Worm (Caenorhabditis elegans) whole organism, young adult: Measurements from ENCODE around the gene kin-18.

Experiments used
- B0035.1 ChIP-seq: sonication (generic microtip); optimal IDR thresholded peaks from 2 replicates; lab custom pipeline; 2016; ENCODE audit warnings: missing genetic modification characterization, mild to moderate bottlenecking, missing compliant biosample characterization, missing genotype, missing genetic modification reagents
- F39B2.1 ChIP-seq: fragments of 200-800 bp; sonication (Bioruptor generic); IDR thresholded peaks from 2 replicates; pipeline ENCODE4 v1.3.6; 2022; ENCODE audit warnings: missing genetic modification reagents, missing genetic modification characterization, missing compliant biosample characterization
- F55B11.4 ChIP-seq: sonication (generic microtip); optimal IDR thresholded peaks from 2 replicates; lab custom pipeline; 2016; ENCODE audit warnings: missing compliant biosample characterization, missing genetic modification characterization, borderline replicate concordance; ENCODE audit not compliant: insufficient read depth
- F57A8.1 ChIP-seq: fragments of 200-800 bp; sonication (Bioruptor generic); optimal IDR thresholded peaks from 2 replicates; lab custom pipeline; 2018; ENCODE audit warnings: mild to moderate bottlenecking, missing genetic modification characterization, moderate library complexity, missing compliant biosample characterization
- K12H6.12 ChIP-seq: fragments of 200-800 bp; sonication (Bioruptor generic); optimal IDR thresholded peaks from 2 replicates; lab custom pipeline; 2018; ENCODE audit warnings: mild to moderate bottlenecking, missing genetic modification characterization, missing compliant biosample characterization
- Y79H2A.3 ChIP-seq: fragments of 200-800 bp; sonication (Bioruptor generic); conservative IDR thresholded peaks from 2 replicates; pipeline ENCODE4 v1.3.6; 2022; ENCODE audit warnings: missing genetic modification reagents, missing genetic modification characterization, missing compliant biosample characterization
- Y95B8A.8 ChIP-seq: fragments of 200-800 bp; sonication (Bioruptor generic); IDR thresholded peaks from 2 replicates; pipeline ENCODE4 v1.3.6; 2022; ENCODE audit warnings: missing genetic modification reagents, missing genetic modification characterization, missing compliant biosample characterization
- ZK185.1 ChIP-seq: sonication (generic microtip); optimal IDR thresholded peaks from 2 replicates; lab custom pipeline; 2016; ENCODE audit warnings: mild to moderate bottlenecking, missing genetic modification characterization, missing compliant biosample characterization; ENCODE audit not compliant: poor library complexity, severe bottlenecking
- ama-1 ChIP-seq, 3 experiments: fragments of 150-350 bp in 1 of 3; sonication (generic microtip) in 2 of 3; optimal IDR thresholded peaks; 2 replicates each; lab custom pipeline; 2014 to 2018; ENCODE audit warnings: missing biosample characterization in 2 of 3, missing genetic modification characterization in 2 of 3, missing genetic modification reagents in 2 of 3
- attf-3 ChIP-seq: fragments of 200-800 bp; sonication (Bioruptor generic); conservative IDR thresholded peaks from 2 replicates; pipeline ENCODE4 v1.3.6; 2022; ENCODE audit warnings: missing genetic modification reagents, missing genetic modification characterization, missing compliant biosample characterization
- attf-5 ChIP-seq: fragments of 200-800 bp; sonication (Bioruptor generic); optimal IDR thresholded peaks from 2 replicates; lab custom pipeline; 2018; ENCODE audit warnings: mild to moderate bottlenecking, missing genetic modification characterization, missing compliant biosample characterization
- cebp-1 ChIP-seq, 2 experiments: fragments of 200-800 bp in 1 of 2; sonication (Bioruptor generic) in 1 of 2; sonication (generic microtip) in 1 of 2; IDR thresholded peaks in 1 of 2; optimal IDR thresholded peaks in 1 of 2; 2 replicates each; pipeline versions ENCODE4 v1.3.6 to Lab custom; 2017 to 2022; ENCODE audit warnings: missing compliant biosample characterization in 2 of 2, missing genetic modification characterization in 2 of 2, mild to moderate bottlenecking in 1 of 2, missing genetic modification reagents in 1 of 2, moderate library complexity in 1 of 2
- ceh-27 ChIP-seq: fragments of 200-800 bp; sonication (Bioruptor generic); optimal IDR thresholded peaks from 2 replicates; lab custom pipeline; 2018; ENCODE audit warnings: mild to moderate bottlenecking, missing genetic modification characterization, moderate library complexity, missing compliant biosample characterization
- chd-7 ChIP-seq: sonication (generic microtip); optimal IDR thresholded peaks from 2 replicates; lab custom pipeline; 2016; ENCODE audit warnings: mild to moderate bottlenecking, missing genetic modification characterization, moderate library complexity, missing compliant biosample characterization
- dox-1 ChIP-seq: fragments of 200-800 bp; sonication (Bioruptor generic); IDR thresholded peaks from 2 replicates; pipeline ENCODE4 v1.3.6; 2022; ENCODE audit warnings: missing genetic modification reagents, missing genetic modification characterization, missing compliant biosample characterization
- dpl-1 ChIP-seq: fragments of 150-350 bp; optimal IDR thresholded peaks from 2 replicates; lab custom pipeline; 2014; ENCODE audit warnings: missing biosample characterization, missing genetic modification reagents, missing genetic modification characterization
- egrh-3 ChIP-seq: fragments of 200-800 bp; sonication (Bioruptor generic); IDR thresholded peaks from 2 replicates; pipeline ENCODE4 v1.3.6; 2022; ENCODE audit warnings: missing genetic modification reagents, missing genetic modification characterization, missing compliant biosample characterization
- hmg-1.2 ChIP-seq: fragments of 200-800 bp; sonication (Bioruptor generic); IDR thresholded peaks from 2 replicates; pipeline ENCODE4 v1.3.6; 2022; ENCODE audit warnings: missing genetic modification reagents, missing genetic modification characterization, missing compliant biosample characterization
- hsf-1 ChIP-seq: fragments of 200-800 bp; sonication (Bioruptor generic); IDR thresholded peaks from 2 replicates; pipeline ENCODE4 v1.3.6; 2022; ENCODE audit warnings: missing genetic modification reagents, missing genetic modification characterization, missing compliant biosample characterization
- let-526 ChIP-seq: fragments of 200-800 bp; sonication (Bioruptor generic); IDR thresholded peaks from 2 replicates; pipeline ENCODE4 v1.3.6; 2022; ENCODE audit warnings: missing genetic modification reagents, missing genetic modification characterization, missing compliant biosample characterization
- lin-35 ChIP-seq, 3 experiments: fragments of 150-350 bp in 2 of 3; sonication (generic microtip) in 1 of 3; optimal IDR thresholded peaks; 2 replicates each; lab custom pipeline; 2014 to 2018; ENCODE audit warnings: missing biosample characterization in 3 of 3, missing genetic modification characterization in 3 of 3, missing genetic modification reagents in 3 of 3
- lir-1 ChIP-seq: fragments of 200-800 bp; sonication (Bioruptor generic); conservative IDR thresholded peaks from 2 replicates; pipeline ENCODE4 v1.3.6; 2022; ENCODE audit warnings: missing genetic modification reagents, missing genetic modification characterization, missing compliant biosample characterization
- nfyb-1 ChIP-seq: fragments of 200-800 bp; sonication (Bioruptor generic); IDR thresholded peaks from 2 replicates; pipeline ENCODE4 v1.3.6; 2022; ENCODE audit warnings: missing genetic modification reagents, missing genetic modification characterization, missing compliant biosample characterization
- rcor-1 ChIP-seq: fragments of 200-800 bp; sonication (Bioruptor generic); IDR thresholded peaks from 2 replicates; pipeline ENCODE4 v1.3.6; 2022; ENCODE audit warnings: missing genetic modification reagents, missing genetic modification characterization, missing compliant biosample characterization
- repo-1 ChIP-seq: sonication (generic microtip); optimal IDR thresholded peaks from 2 replicates; lab custom pipeline; 2017; ENCODE audit warnings: mild to moderate bottlenecking, missing genetic modification characterization, missing compliant biosample characterization
- rpc-1 ChIP-seq, 2 experiments: fragments of 150-350 bp in 1 of 2; sonication (generic microtip) in 1 of 2; optimal IDR thresholded peaks; 2 replicates each; lab custom pipeline; 2014 to 2018; ENCODE audit warnings: missing biosample characterization in 1 of 2, missing genetic modification characterization in 1 of 2, missing genetic modification reagents in 1 of 2, missing genotype in 1 of 2
- sea-2 ChIP-seq: fragments of 200-800 bp; sonication (Bioruptor generic); IDR thresholded peaks from 2 replicates; pipeline ENCODE4 v1.3.6; 2022; ENCODE audit warnings: missing genetic modification characterization, missing compliant biosample characterization
- tbp1 ChIP-seq: fragments of 200-800 bp; sonication (Bioruptor generic); optimal IDR thresholded peaks from 2 replicates; lab custom pipeline; 2018; ENCODE audit warnings: mild to moderate bottlenecking, missing genetic modification characterization, missing compliant biosample characterization
- unc-62 ChIP-seq: fragments of 150-350 bp; optimal IDR thresholded peaks from 2 replicates; lab custom pipeline; 2014; ENCODE audit warnings: missing biosample characterization, missing genetic modification reagents, missing genetic modification characterization
- zim-3 ChIP-seq: sonication (generic microtip); optimal IDR thresholded peaks from 2 replicates; lab custom pipeline; 2017; ENCODE audit warnings: mild to moderate bottlenecking, missing genetic modification characterization, moderate library complexity, missing compliant biosample characterization
- ztf-18 ChIP-seq: sonication (generic microtip); optimal IDR thresholded peaks from 2 replicates; lab custom pipeline; 2016; ENCODE audit warnings: missing genotype, mild to moderate bottlenecking, missing genetic modification characterization, missing compliant biosample characterization
- ztf-25 ChIP-seq: fragments of 200-800 bp; sonication (Bioruptor generic); IDR thresholded peaks from 2 replicates; pipeline ENCODE4 v1.3.6; 2022; ENCODE audit warnings: missing genetic modification reagents, missing genetic modification characterization, missing compliant biosample characterization

Gene kin-18

ce11 chrIII:6166634-6167033 lies 48.2 kb downstream of the kin-18 start:
- no peak for TF ChIP-seq ztf-18 (tag; lab: Kevin White, UChicago)
- peak; percentile 20; the same call in 1 of the 2 replicates for TF ChIP-seq nfyb-1
- TF ChIP-seq, all 124 proteins: peak for 1

- TF ChIP-seq lir-1 (GFP tag; lab: Robert Waterston, UW), result no peak
- TF ChIP-seq repo-1 (tag; lab: Kevin White, UChicago), result no peak
- 0 out of 2 replicates have a peak, but pooled peaks have one; percentile 23 for TF ChIP-seq Y95B8A.8 (GFP tag; lab: Robert Waterston, UW)
- peak; percentile 61 for TF ChIP-seq attf-5
- TF ChIP-seq unc-62 (GFP tag; lab: Kevin White, UChicago), result no peak
- TF ChIP-seq cebp-1 (GFP tag; IDR thresholded peaks at IDR 0.05; lab: Robert Waterston, UW), result no peak
- peak; percentile 44 for TF ChIP-seq cebp-1 (tag; optimal IDR thresholded peaks at IDR 0.05; lab: Kevin White, UChicago)
- 0 out of 2 replicates have a peak, but pooled peaks have one; percentile 46 for TF ChIP-seq F39B2.1
- no peak for TF ChIP-seq rcor-1 (GFP tag; lab: Robert Waterston, UW)
- no peak for TF ChIP-seq ztf-25
- TF ChIP-seq ama-1 (optimal IDR thresholded peaks at IDR 0.05; lab: Kevin White, UChicago), result peak; percentile 78
- no peak for TF ChIP-seq ama-1 (GFP tag; optimal IDR thresholded peaks at IDR 0.05; lab: Kevin White, UChicago)
- no peak for TF ChIP-seq Y79H2A.3 (GFP tag; lab: Robert Waterston, UW)
- TF ChIP-seq let-526 (GFP tag; lab: Robert Waterston, UW), result no peak
- peak; percentile 30; the same call in 1 of the 2 replicates for TF ChIP-seq dox-1 (GFP tag; lab: Robert Waterston, UW)
- TF ChIP-seq dpl-1 (GFP tag; lab: Kevin White, UChicago), result no peak
- TF ChIP-seq zim-3 (tag; lab: Kevin White, UChicago), result peak; percentile 14
- TF ChIP-seq ceh-27, result no peak
- no peak for TF ChIP-seq F55B11.4 (tag; lab: Kevin White, UChicago)
- TF ChIP-seq, all 124 proteins: peak for 7
These were observed 50.2 kb downstream of the kin-18 start, which contains the start of gene efk-1 for ce11 chrIII:6168497-6169227. Gene efk-1, minus strand, starts transcription at chrIII:6168547.

ce11 chrIII:6170038-6170437 lies 51.6 kb downstream of the kin-18 start:
- no peak for TF ChIP-seq ZK185.1 (tag; lab: Kevin White, UChicago)
- TF ChIP-seq K12H6.12 (tag; lab: Kevin White, UChicago), result peak; percentile 12
- TF ChIP-seq lin-35 (GFP tag; optimal IDR thresholded peaks at IDR 0.05; lab: Kevin White, UChicago), result peak in 1 of 3 experiments; percentile 30
- peak; percentile 95 for TF ChIP-seq hmg-1.2 (GFP tag; lab: Robert Waterston, UW)
- TF ChIP-seq cebp-1 (GFP tag; IDR thresholded peaks at IDR 0.05; lab: Robert Waterston, UW), result no peak
- peak; percentile 24 for TF ChIP-seq cebp-1 (tag; optimal IDR thresholded peaks at IDR 0.05; lab: Kevin White, UChicago)
- TF ChIP-seq dox-1 (GFP tag; lab: Robert Waterston, UW), result peak; percentile 7; the same call in 1 of the 2 replicates
- TF ChIP-seq sea-2 (GFP tag; lab: Robert Waterston, UW), result no peak
- no peak for TF ChIP-seq F57A8.1 (GFP tag; lab: Kevin White, UChicago)
- TF ChIP-seq hsf-1, result peak; percentile 84
- peak; percentile 4 for TF ChIP-seq tbp1 (GFP tag; lab: Kevin White, UChicago)
- peak; percentile 51 for TF ChIP-seq rpc-1 (optimal IDR thresholded peaks at IDR 0.05; lab: Kevin White, UChicago)
- TF ChIP-seq rpc-1 (tag; optimal IDR thresholded peaks at IDR 0.05; lab: Kevin White, UChicago), result no peak
- TF ChIP-seq chd-7, result peak; percentile 14
- TF ChIP-seq egrh-3 (GFP tag; lab: Robert Waterston, UW), result 0 out of 2 replicates have a peak, but pooled peaks have one; percentile 20
- TF ChIP-seq attf-3 (GFP tag; lab: Robert Waterston, UW), result no peak
- no peak for TF ChIP-seq B0035.1 (tag; lab: Kevin White, UChicago)
- TF ChIP-seq, all 124 proteins: peak for 10
